Worm (Caenorhabditis elegans): ENCODE results near the gene T28B11.1.

ce11 chrV:10762695-10763094 is 30.5 kb upstream of the T28B11.1 start, which contains the start of gene sre-6:
- TF ChIP-seq pha-4 (tag; optimal IDR thresholded peaks at IDR 0.05) (no peak), ham-2 (GFP tag; optimal IDR thresholded peaks at IDR 0.05) (no peak), nhr-12 (tag; optimal IDR thresholded peaks at IDR 0.05) (no peak), lin-13 (tag; optimal IDR thresholded peaks at IDR 0.05) (no peak), hlh-1 (tag; optimal IDR thresholded peaks at IDR 0.05) (no peak)

Measured in whole organism, mixed stage, embryonic.